Worm (Caenorhabditis elegans): Measurements from ENCODE around the gene C08E8.6.

DNA sequence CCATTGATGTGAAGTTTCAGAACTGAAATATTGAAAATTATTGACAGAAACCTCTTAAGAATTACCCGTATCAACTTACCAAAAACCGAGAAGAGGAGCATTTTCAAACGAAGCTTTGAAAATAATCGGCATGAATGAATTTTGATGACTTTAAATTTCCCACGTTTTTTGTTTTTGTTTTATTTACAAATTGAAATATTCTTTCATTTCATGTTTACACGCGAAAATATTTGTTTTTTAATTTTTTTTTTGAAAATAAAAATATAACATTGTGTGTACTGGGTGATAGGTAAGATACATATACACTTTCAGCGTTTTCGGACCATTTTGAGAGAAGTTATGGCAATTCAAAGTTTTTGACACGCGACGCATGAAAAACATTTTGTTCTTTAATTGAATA, 27.4 kb upstream of the C08E8.6 start, which contains the start of gene Y51A2B.9:
- TF ChIP-seq nhr-10 (tag; optimal IDR thresholded peaks at IDR 0.05) (no peak), lin-39 (tag; optimal IDR thresholded peaks at IDR 0.05) (no peak), nhr-11 (tag; optimal IDR thresholded peaks at IDR 0.05) (no peak), snpc-4 (tag; optimal IDR thresholded peaks at IDR 0.05) (no peak), egl-27 (tag; optimal IDR thresholded peaks at IDR 0.05) (no peak)

Data from whole organism, L2 larva.